Worm (Caenorhabditis elegans) whole organism, young adult: Measurements from ENCODE around the gene T23F2.3.
A peak's percentile ranks its signal among the peaks of the same experiment; 100 is the strongest.

Experiments
- B0019.2 ChIP-seq: fragments of 200-800 bp; sonication (Bioruptor generic); conservative IDR thresholded peaks from 2 replicates; pipeline ENCODE4 v1.3.6; 2022; ENCODE audit warnings: missing genetic modification reagents, missing genetic modification characterization, missing compliant biosample characterization
- B0261.1 ChIP-seq: sonication (generic microtip); optimal IDR thresholded peaks from 2 replicates; lab custom pipeline; 2016; ENCODE audit warnings: mild to moderate bottlenecking, missing genetic modification characterization, moderate library complexity, missing compliant biosample characterization
- F23B12.7 ChIP-seq: sonication (generic microtip); optimal IDR thresholded peaks from 2 replicates; lab custom pipeline; 2017; ENCODE audit warnings: missing genetic modification characterization, mild to moderate bottlenecking, missing compliant biosample characterization, antibody characterized with exemption, moderate library complexity; ENCODE audit not compliant: insufficient read depth
- T26A5.8 ChIP-seq: sonication (generic microtip); optimal IDR thresholded peaks from 2 replicates; lab custom pipeline; 2016; ENCODE audit warnings: missing genetic modification characterization, missing compliant biosample characterization
- aptf-2 ChIP-seq: fragments of 200-800 bp; sonication (Bioruptor generic); conservative IDR thresholded peaks from 2 replicates; pipeline ENCODE4 v1.3.6; 2022; ENCODE audit warnings: missing genetic modification reagents, missing genetic modification characterization, missing compliant biosample characterization
- aptf-3 ChIP-seq: fragments of 200-800 bp; sonication (Bioruptor generic); IDR thresholded peaks from 2 replicates; pipeline ENCODE4 v1.3.6; 2022; ENCODE audit warnings: missing genetic modification characterization, missing compliant biosample characterization
- athp-1 ChIP-seq: sonication (generic microtip); optimal IDR thresholded peaks from 2 replicates; lab custom pipeline; 2017; ENCODE audit warnings: mild to moderate bottlenecking, missing genetic modification characterization, missing compliant biosample characterization
- attf-3 ChIP-seq: fragments of 200-800 bp; sonication (Bioruptor generic); conservative IDR thresholded peaks from 2 replicates; pipeline ENCODE4 v1.3.6; 2022; ENCODE audit warnings: missing genetic modification reagents, missing genetic modification characterization, missing compliant biosample characterization
- attf-5 ChIP-seq: fragments of 200-800 bp; sonication (Bioruptor generic); optimal IDR thresholded peaks from 2 replicates; lab custom pipeline; 2018; ENCODE audit warnings: mild to moderate bottlenecking, missing genetic modification characterization, missing compliant biosample characterization
- attf-6 ChIP-seq: fragments of 200-800 bp; sonication (Bioruptor generic); IDR thresholded peaks from 2 replicates; pipeline ENCODE4 v1.3.6; 2022; ENCODE audit warnings: missing genetic modification reagents, missing genetic modification characterization, missing compliant biosample characterization
- cebp-1 ChIP-seq, 2 experiments: fragments of 200-800 bp in 1 of 2; sonication (Bioruptor generic) in 1 of 2; sonication (generic microtip) in 1 of 2; IDR thresholded peaks in 1 of 2; optimal IDR thresholded peaks in 1 of 2; 2 replicates each; pipeline versions ENCODE4 v1.3.6 to Lab custom; 2017 to 2022; ENCODE audit warnings: missing compliant biosample characterization in 2 of 2, missing genetic modification characterization in 2 of 2, mild to moderate bottlenecking in 1 of 2, missing genetic modification reagents in 1 of 2, moderate library complexity in 1 of 2
- ceh-91 ChIP-seq: fragments of 200-800 bp; sonication (Bioruptor generic); IDR thresholded peaks from 2 replicates; pipeline ENCODE4 v1.3.6; 2022; ENCODE audit warnings: missing genetic modification reagents, missing genetic modification characterization, missing compliant biosample characterization
- dox-1 ChIP-seq: fragments of 200-800 bp; sonication (Bioruptor generic); IDR thresholded peaks from 2 replicates; pipeline ENCODE4 v1.3.6; 2022; ENCODE audit warnings: missing genetic modification reagents, missing genetic modification characterization, missing compliant biosample characterization
- dpff-1 ChIP-seq: sonication (generic microtip); optimal IDR thresholded peaks from 2 replicates; lab custom pipeline; 2017; ENCODE audit warnings: mild to moderate bottlenecking, missing genetic modification characterization, missing compliant biosample characterization
- dpl-1 ChIP-seq: fragments of 150-350 bp; optimal IDR thresholded peaks from 2 replicates; lab custom pipeline; 2014; ENCODE audit warnings: missing biosample characterization, missing genetic modification reagents, missing genetic modification characterization
- efl-1 ChIP-seq: fragments of 150-350 bp; optimal IDR thresholded peaks from 2 replicates; lab custom pipeline; 2014; ENCODE audit warnings: missing biosample characterization, missing genetic modification reagents, missing genetic modification characterization
- egrh-3 ChIP-seq: fragments of 200-800 bp; sonication (Bioruptor generic); IDR thresholded peaks from 2 replicates; pipeline ENCODE4 v1.3.6; 2022; ENCODE audit warnings: missing genetic modification reagents, missing genetic modification characterization, missing compliant biosample characterization
- ets-4 ChIP-seq: fragments of 200-800 bp; sonication (Bioruptor generic); optimal IDR thresholded peaks from 2 replicates; lab custom pipeline; 2018; ENCODE audit warnings: mild to moderate bottlenecking, missing genetic modification characterization, missing compliant biosample characterization
- hmg-1.2 ChIP-seq: fragments of 200-800 bp; sonication (Bioruptor generic); IDR thresholded peaks from 2 replicates; pipeline ENCODE4 v1.3.6; 2022; ENCODE audit warnings: missing genetic modification reagents, missing genetic modification characterization, missing compliant biosample characterization
- hmg-20 ChIP-seq: fragments of 200-800 bp; sonication (Bioruptor generic); IDR thresholded peaks from 2 replicates; pipeline ENCODE4 v1.3.6; 2022; ENCODE audit warnings: missing genetic modification reagents, missing genetic modification characterization, missing compliant biosample characterization
- lin-26 ChIP-seq: fragments of 200-800 bp; sonication (Bioruptor generic); IDR thresholded peaks from 2 replicates; pipeline ENCODE4 v1.3.6; 2022; ENCODE audit warnings: missing genetic modification reagents, missing genetic modification characterization, missing compliant biosample characterization
- lin-40 ChIP-seq: sonication (generic microtip); optimal IDR thresholded peaks from 2 replicates; lab custom pipeline; 2016; ENCODE audit warnings: missing genetic modification characterization, mild to moderate bottlenecking, missing compliant biosample characterization, missing genotype, missing genetic modification reagents
- lsl-1 ChIP-seq: fragments of 200-800 bp; sonication (Bioruptor generic); optimal IDR thresholded peaks from 2 replicates; lab custom pipeline; 2018; ENCODE audit warnings: mild to moderate bottlenecking, missing genetic modification characterization, moderate library complexity, missing compliant biosample characterization
- madf-3 ChIP-seq: fragments of 200-800 bp; sonication (Bioruptor generic); IDR thresholded peaks from 2 replicates; pipeline ENCODE4 v1.3.6; 2022; ENCODE audit warnings: missing genetic modification reagents, missing genetic modification characterization, missing compliant biosample characterization
- madf-6 ChIP-seq: fragments of 200-800 bp; sonication (Bioruptor generic); IDR thresholded peaks from 2 replicates; pipeline ENCODE4 v1.3.6; 2022; ENCODE audit warnings: missing genetic modification reagents, missing genetic modification characterization, missing compliant biosample characterization
- madf-8 ChIP-seq: fragments of 200-800 bp; sonication (Bioruptor generic); conservative IDR thresholded peaks from 2 replicates; pipeline ENCODE4 v1.3.6; 2022; ENCODE audit warnings: missing genetic modification reagents, missing genetic modification characterization, missing compliant biosample characterization
- mel-28 ChIP-seq: sonication (generic microtip); optimal IDR thresholded peaks from 2 replicates; lab custom pipeline; 2016; ENCODE audit warnings: borderline replicate concordance, mild to moderate bottlenecking, missing genetic modification characterization, missing compliant biosample characterization
- mes-4 ChIP-seq: sonication (generic microtip); optimal IDR thresholded peaks from 2 replicates; lab custom pipeline; 2016; ENCODE audit warnings: missing genotype, missing genetic modification characterization, missing compliant biosample characterization
- nhr-120 ChIP-seq: fragments of 200-800 bp; sonication (Bioruptor generic); IDR thresholded peaks from 2 replicates; pipeline ENCODE4 v1.3.6; 2022; ENCODE audit warnings: missing genetic modification characterization, missing compliant biosample characterization
- repo-1 ChIP-seq: sonication (generic microtip); optimal IDR thresholded peaks from 2 replicates; lab custom pipeline; 2017; ENCODE audit warnings: mild to moderate bottlenecking, missing genetic modification characterization, missing compliant biosample characterization
- sdz-38 ChIP-seq: sonication (generic microtip); optimal IDR thresholded peaks from 2 replicates; lab custom pipeline; 2016; ENCODE audit warnings: missing genotype, missing genetic modification characterization, missing compliant biosample characterization
- unc-130 ChIP-seq: sonication (generic microtip); optimal IDR thresholded peaks from 2 replicates; lab custom pipeline; 2016; ENCODE audit warnings: missing genetic modification reagents, missing genetic modification characterization, missing compliant biosample characterization
- ztf-22 ChIP-seq: fragments of 200-800 bp; sonication (Bioruptor generic); optimal IDR thresholded peaks from 2 replicates; lab custom pipeline; 2018; ENCODE audit warnings: mild to moderate bottlenecking, missing genetic modification characterization, moderate library complexity, missing compliant biosample characterization
- ztf-26 ChIP-seq: sonication (generic microtip); optimal IDR thresholded peaks from 2 replicates; lab custom pipeline; 2017; ENCODE audit warnings: missing genetic modification characterization, missing compliant biosample characterization
- ztf-28 ChIP-seq: fragments of 200-800 bp; sonication (Bioruptor generic); IDR thresholded peaks from 2 replicates; pipeline ENCODE4 v1.3.6; 2022; ENCODE audit warnings: missing genetic modification reagents, missing genetic modification characterization, missing compliant biosample characterization

T23F2.3 gene

DNA sequence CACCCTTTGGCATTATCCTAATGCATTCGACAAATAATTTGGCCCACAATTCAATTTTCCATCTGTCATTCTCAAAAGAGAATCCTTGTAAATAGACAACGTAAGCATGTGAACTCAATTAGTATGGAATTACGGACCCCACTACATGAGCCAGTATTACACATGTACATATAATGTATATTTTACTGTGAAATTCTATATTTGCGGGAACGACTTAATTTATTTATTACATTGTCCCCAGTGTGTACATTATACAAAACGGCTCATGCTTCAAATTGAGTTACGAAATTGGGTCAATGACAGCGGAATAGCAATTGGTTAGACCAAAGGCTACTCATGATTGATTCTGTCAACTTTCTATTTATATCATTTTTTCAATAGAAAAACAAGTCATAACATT, 7.4 kb upstream of the T23F2.3 start:
- TF ChIP-seq lin-40 (tag; lab: Kevin White, UChicago) (no peak), cebp-1 (GFP tag; IDR thresholded peaks at IDR 0.05; lab: Robert Waterston, UW) (no peak), cebp-1 (tag; optimal IDR thresholded peaks at IDR 0.05; lab: Kevin White, UChicago) (peak; percentile 60)

DNA sequence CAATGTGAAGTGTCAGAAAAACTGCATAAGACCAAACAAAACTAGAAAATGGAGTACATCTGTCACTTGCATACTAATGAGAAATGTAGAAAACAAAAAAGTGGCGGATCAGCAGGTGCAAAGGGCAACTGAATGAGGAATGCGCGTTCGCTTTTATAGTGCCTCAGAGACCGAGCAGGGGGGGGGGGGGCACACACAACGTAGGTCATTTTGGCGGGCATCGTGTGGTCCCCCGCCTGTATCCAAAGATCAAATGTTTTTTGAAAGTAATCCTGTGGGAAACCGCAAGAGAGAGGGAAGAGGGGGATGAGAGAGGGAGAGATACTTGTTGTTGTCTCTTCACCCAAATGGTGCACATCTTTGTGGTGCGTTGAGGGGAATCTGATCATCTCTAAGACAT, 6.2 kb upstream of the T23F2.3 start:
- 0 out of 2 replicates have a peak, but pooled peaks have one; percentile 6 for TF ChIP-seq nhr-120 (GFP tag; lab: Robert Waterston, UW)
- no peak for TF ChIP-seq dpff-1
- no peak for TF ChIP-seq hmg-20 (GFP tag; lab: Robert Waterston, UW)
- TF ChIP-seq madf-8 (GFP tag; lab: Robert Waterston, UW) = 0 out of 2 replicates have a peak, but pooled peaks have one; percentile 21
- TF ChIP-seq egrh-3 (GFP tag; lab: Robert Waterston, UW) = peak; percentile 48; the same call in 1 of the 2 replicates
- no peak for TF ChIP-seq B0261.1 (tag; lab: Kevin White, UChicago)
- no peak for TF ChIP-seq F23B12.7 (tag; lab: Kevin White, UChicago)
- no peak for TF ChIP-seq lsl-1 (GFP tag; lab: Kevin White, UChicago)
- TF ChIP-seq ceh-91 (GFP tag; lab: Robert Waterston, UW) = no peak
- no peak for TF ChIP-seq mes-4
- peak; percentile 37; the same call in 1 of the 2 replicates for TF ChIP-seq hmg-1.2 (GFP tag; lab: Robert Waterston, UW)
- no peak for TF ChIP-seq lin-26 (GFP tag; lab: Robert Waterston, UW)
- TF ChIP-seq T26A5.8 = no peak
- no peak for TF ChIP-seq mel-28 (tag; lab: Kevin White, UChicago)
- 0 out of 2 replicates have a peak, but pooled peaks have one; percentile 20 for TF ChIP-seq madf-3 (GFP tag; lab: Robert Waterston, UW)
- no peak for TF ChIP-seq ztf-22 (GFP tag; lab: Kevin White, UChicago)
- peak; percentile 64 for TF ChIP-seq dox-1
- TF ChIP-seq attf-5 (GFP tag; lab: Kevin White, UChicago) = no peak
- TF ChIP-seq unc-130 = no peak
- peak; percentile 93 for TF ChIP-seq aptf-3 (GFP tag; lab: Robert Waterston, UW)
- TF ChIP-seq ztf-28 (GFP tag; lab: Robert Waterston, UW) = no peak
- TF ChIP-seq aptf-2 = peak; percentile 99
- TF ChIP-seq efl-1 (GFP tag; lab: Kevin White, UChicago) = peak; percentile 56
- TF ChIP-seq madf-6 (GFP tag; lab: Robert Waterston, UW) = peak; percentile 71
- TF ChIP-seq ztf-26 (tag; lab: Kevin White, UChicago) = no peak
- TF ChIP-seq attf-3 = no peak
- peak; percentile 37 for TF ChIP-seq dpl-1 (GFP tag; lab: Kevin White, UChicago)
- no peak for TF ChIP-seq repo-1
- TF ChIP-seq, all 124 proteins: peak for 11

DNA sequence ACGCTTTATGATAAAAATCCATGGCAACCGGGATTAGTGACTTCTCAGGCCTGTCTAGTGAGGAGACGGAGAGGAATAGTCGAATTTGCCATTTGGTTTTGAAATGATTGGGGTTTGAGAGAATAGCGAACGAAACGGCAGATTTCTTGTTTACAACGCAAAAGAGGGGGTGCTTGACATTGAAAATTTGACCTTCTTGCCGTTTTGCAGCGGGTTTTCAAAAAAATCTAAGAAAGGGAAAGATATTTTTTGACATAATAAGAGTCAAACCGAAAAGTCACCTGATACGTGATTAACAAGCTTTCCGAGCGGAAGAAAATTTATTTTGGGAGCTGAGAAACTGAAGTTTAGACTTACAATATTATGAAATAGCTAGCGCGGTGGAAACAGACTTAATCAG, 5.7 kb upstream of the T23F2.3 start:
- no peak for TF ChIP-seq attf-6 (GFP tag; lab: Robert Waterston, UW)
- no peak for TF ChIP-seq ztf-22 (GFP tag; lab: Kevin White, UChicago)
- TF ChIP-seq cebp-1 (GFP tag; IDR thresholded peaks at IDR 0.05; lab: Robert Waterston, UW) = no peak
- TF ChIP-seq cebp-1 (tag; optimal IDR thresholded peaks at IDR 0.05; lab: Kevin White, UChicago) = peak; percentile 21
- TF ChIP-seq sdz-38 (tag; lab: Kevin White, UChicago) = no peak
- no peak for TF ChIP-seq ets-4
- TF ChIP-seq athp-1 (tag; lab: Kevin White, UChicago) = no peak
- TF ChIP-seq B0019.2 (GFP tag; lab: Robert Waterston, UW) = no peak
- TF ChIP-seq, all 124 proteins: peak for 1
